Worm (Caenorhabditis elegans): ENCODE results near the gene pho-13.

Gene pho-13

DNA sequence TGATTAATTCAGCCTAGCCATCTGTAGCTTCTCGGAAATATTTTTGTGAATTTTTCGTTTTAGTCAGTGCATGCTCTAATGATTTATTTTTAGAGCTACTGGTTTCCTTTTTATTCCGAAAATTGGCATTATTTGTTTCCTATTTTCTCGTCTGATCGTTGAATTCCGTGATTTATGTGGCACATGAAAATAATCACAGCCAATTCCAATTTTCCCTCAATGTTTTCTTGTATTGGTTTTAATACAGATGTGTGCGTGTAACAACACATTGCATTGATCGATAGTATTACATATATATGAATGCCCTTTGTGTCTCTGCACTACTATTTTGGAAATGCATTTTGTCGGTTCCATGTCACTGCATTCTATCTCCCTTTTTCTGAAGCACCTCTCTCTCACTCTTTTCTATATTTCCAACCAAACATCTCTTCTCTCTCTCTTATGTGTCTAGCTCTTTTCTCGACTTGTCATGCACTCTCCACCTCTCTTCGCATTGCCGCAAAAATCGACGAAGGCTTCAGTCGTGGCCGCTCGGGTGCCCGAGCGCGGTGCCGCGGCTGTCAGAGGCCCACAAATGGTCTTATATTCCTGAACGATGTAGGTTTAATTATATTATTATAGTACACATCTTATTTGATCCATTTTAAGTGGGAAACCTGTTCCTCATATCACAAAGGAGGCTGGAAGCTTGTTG, 22.4 kb downstream of the pho-13 start (continued):
- no peak for TF ChIP-seq unc-130 (tag; optimal IDR thresholded peaks at IDR 0.05)

DNA sequence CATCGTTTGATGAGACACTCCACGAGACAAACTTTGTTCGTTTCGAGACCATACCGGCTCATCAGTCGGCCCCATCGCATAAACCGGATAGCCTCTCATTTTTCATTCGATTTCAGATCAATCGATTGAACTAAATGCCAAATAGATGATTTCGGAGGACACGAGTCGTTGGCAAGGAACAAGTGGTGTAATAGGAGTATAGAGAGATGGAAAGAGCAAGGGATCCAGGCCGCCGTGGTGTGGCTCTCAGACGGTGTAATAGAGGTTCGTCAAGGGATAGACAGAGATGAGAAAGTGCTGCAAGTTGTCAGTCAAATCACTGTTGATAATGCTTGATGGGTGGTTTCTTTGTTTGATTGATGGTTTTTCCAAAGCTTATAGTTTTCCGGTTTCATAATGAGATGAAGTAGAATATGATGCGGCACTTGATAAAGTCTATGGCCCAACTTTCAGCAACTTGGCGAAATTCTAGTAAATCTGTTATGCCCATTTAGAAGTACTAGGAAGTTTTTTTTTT, 23.3 kb downstream of the pho-13 start, which contains the start of gene sgn-1:
Gene sgn-1 (minus strand): TSS at position 220 of the 517 bp plus-strand sequence.
- TF ChIP-seq nhr-71 (tag; optimal IDR thresholded peaks at IDR 0.05) (peak; percentile 14), pax-3 (tag; optimal IDR thresholded peaks at IDR 0.05) (no peak), lin-15B (tag; optimal IDR thresholded peaks at IDR 0.05) (no peak), dsc-1 (tag; optimal IDR thresholded peaks at IDR 0.05) (peak; percentile 24), rnt-1 (tag; optimal IDR thresholded peaks at IDR 0.05) (peak; percentile 58), pag-3 (tag; optimal IDR thresholded peaks at IDR 0.05; ENCODE audit: borderline replicate concordance, insufficient read depth) (peak; percentile 17), zip-4 (GFP tag; optimal IDR thresholded peaks at IDR 0.05) (no peak), unc-86 (tag; optimal IDR thresholded peaks at IDR 0.05) (no peak), aly-2 (tag; optimal IDR thresholded peaks at IDR 0.05) (no peak), lin-14 (GFP tag; optimal IDR thresholded peaks at IDR 0.05) (peak; percentile 39)

DNA sequence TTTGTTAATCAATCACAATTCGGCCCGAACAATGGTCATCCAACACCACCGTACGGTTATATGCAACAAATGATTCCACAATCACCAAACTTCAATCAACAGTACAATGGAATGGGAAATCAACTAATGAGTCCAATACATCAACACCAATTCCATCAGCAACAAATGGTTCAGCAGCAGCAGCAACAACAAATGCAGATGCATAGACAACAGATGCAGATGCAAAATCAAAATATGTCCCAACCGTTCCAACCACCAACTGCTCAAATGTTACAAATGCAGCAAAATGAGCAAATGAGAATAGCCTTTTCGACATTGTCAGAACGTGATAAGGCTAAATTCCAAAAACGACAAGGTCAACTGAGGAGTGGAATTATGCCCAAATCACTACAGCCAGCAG, 30.3 kb downstream of the pho-13 start:
- no peak for TF ChIP-seq sptf-1 (tag; optimal IDR thresholded peaks at IDR 0.05)
- TF ChIP-seq efl-3 (GFP tag; optimal IDR thresholded peaks at IDR 0.05): no peak
- no peak for TF ChIP-seq mdl-1 (tag; optimal IDR thresholded peaks at IDR 0.05)
- no peak for TF ChIP-seq unc-62 (GFP tag; optimal IDR thresholded peaks at IDR 0.05)
- TF ChIP-seq mep-1 (tag; optimal IDR thresholded peaks at IDR 0.05): no peak
- no peak for TF ChIP-seq fkh-10 (GFP tag; optimal IDR thresholded peaks at IDR 0.05)
- TF ChIP-seq jun-1 (tag; optimal IDR thresholded peaks at IDR 0.05): no peak
- TF ChIP-seq lin-15B (tag; optimal IDR thresholded peaks at IDR 0.05): no peak
- no peak for TF ChIP-seq ceh-8 (GFP tag; optimal IDR thresholded peaks at IDR 0.05)
- no peak for TF ChIP-seq egl-13 (tag; optimal IDR thresholded peaks at IDR 0.05)
- TF ChIP-seq ces-1 (GFP tag; optimal IDR thresholded peaks at IDR 0.05): no peak
- TF ChIP-seq pqm-1 (tag; optimal IDR thresholded peaks at IDR 0.05): no peak

DNA sequence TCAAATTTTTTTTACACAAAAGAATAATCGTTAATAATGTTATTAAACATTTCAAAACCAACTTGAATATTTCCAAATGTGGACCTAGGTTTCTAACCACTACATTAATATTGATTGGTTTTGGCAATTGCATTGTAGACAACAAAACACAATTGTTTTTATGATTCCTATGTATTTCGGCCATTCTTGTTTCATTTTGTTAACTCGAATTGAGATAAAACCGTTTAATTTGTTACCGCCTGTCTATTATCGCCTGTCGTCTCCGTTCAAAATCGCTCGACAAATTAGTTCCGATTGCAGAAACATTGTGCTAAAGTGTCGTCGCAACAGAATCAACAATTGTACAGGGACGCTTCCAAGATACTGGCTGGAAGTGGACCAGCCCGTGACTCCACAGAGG, 36.1 kb downstream of the pho-13 start, which contains the start of gene let-19:
Gene let-19 (plus strand): TSS at position 301 of the 400 bp plus-strand sequence.
- TF ChIP-seq zag-1 (tag; optimal IDR thresholded peaks at IDR 0.05): no peak
- no peak for TF ChIP-seq nhr-84 (tag; optimal IDR thresholded peaks at IDR 0.05)
- no peak for TF ChIP-seq ceh-90 (tag; optimal IDR thresholded peaks at IDR 0.05)
- no peak for TF ChIP-seq nhr-28 (tag; optimal IDR thresholded peaks at IDR 0.05)

DNA sequence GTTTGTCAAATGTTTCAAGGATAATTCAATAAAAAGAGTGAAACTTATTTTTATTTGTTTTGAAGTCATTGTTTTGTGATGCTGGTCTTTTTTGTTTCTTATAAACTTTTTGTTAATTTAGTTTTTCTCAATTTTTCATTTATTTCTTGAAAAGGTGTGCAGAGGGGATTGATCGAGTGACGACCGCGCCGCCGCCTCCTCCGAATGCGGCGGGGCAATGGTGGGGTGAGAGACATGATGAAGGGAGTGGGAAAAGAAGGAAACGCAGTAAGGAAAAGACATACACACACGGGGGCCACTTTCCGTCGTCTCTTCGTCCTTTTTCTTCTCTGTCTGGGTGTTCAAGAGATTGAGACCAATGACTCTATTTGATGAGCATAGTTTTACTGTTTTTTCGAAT, 37.4 kb downstream of the pho-13 start:
- TF ChIP-seq swsn-7 (tag; optimal IDR thresholded peaks at IDR 0.05) (no peak), nhr-85 (tag) (no peak), jun-1 (tag; optimal IDR thresholded peaks at IDR 0.05) (no peak), F16B12.6 (tag; optimal IDR thresholded peaks at IDR 0.05) (peak; percentile 18), mep-1 (tag; optimal IDR thresholded peaks at IDR 0.05) (peak; percentile 36), C16A3.4 (tag; optimal IDR thresholded peaks at IDR 0.05) (no peak), xbp-1 (tag; optimal IDR thresholded peaks at IDR 0.05) (no peak), rnt-1 (tag; optimal IDR thresholded peaks at IDR 0.05) (peak; percentile 11), lin-14 (GFP tag; optimal IDR thresholded peaks at IDR 0.05) (peak; percentile 60), snu-23 (GFP tag; optimal IDR thresholded peaks at IDR 0.05) (peak; percentile 31), unc-30 (tag; optimal IDR thresholded peaks at IDR 0.05) (no peak), nhr-12 (tag; optimal IDR thresholded peaks at IDR 0.05) (no peak), efl-1 (optimal IDR thresholded peaks at IDR 0.05) (peak in 1 of 2 experiments; percentile 15), efl-1 (GFP tag; optimal IDR thresholded peaks at IDR 0.05 in 1 of 2) (peak in 1 of 2 experiments; percentile 57), unc-98 (GFP tag; IDR thresholded peaks at IDR 0.05) (no peak), ceh-82 (tag; optimal IDR thresholded peaks at IDR 0.05) (peak in 1 of 3 experiments; percentile 7), nhr-84 (tag; optimal IDR thresholded peaks at IDR 0.05) (no peak), lsy-2 (tag; optimal IDR thresholded peaks at IDR 0.05) (peak in 1 of 2 experiments; percentile 36), zag-1 (tag; optimal IDR thresholded peaks at IDR 0.05) (no peak), hlh-17 (GFP tag; optimal IDR thresholded peaks at IDR 0.05; ENCODE audit: borderline replicate concordance) (no peak), sox-4 (tag; optimal IDR thresholded peaks at IDR 0.05) (no peak), hlh-4 (tag; optimal IDR thresholded peaks at IDR 0.05) (no peak), nhr-237 (tag; optimal IDR thresholded peaks at IDR 0.05) (no peak), mdl-1 (tag; optimal IDR thresholded peaks at IDR 0.05) (no peak), nhr-90 (tag; optimal IDR thresholded peaks at IDR 0.05; ENCODE audit: poor library complexity) (no peak), snpc-4 (tag; optimal IDR thresholded peaks at IDR 0.05) (no peak)

All from whole organism, L1 larva.